Fruit fly (Drosophila melanogaster) whole organism, embryonic: Measurements from ENCODE around the gene bbg.
A peak's percentile ranks its signal among the peaks of the same experiment; 100 is the strongest.

Experiments
- Ada2b ChIP-seq: fragments of 200-800 bp; sonication (Bioruptor generic); IDR thresholded peaks from 2 replicates; pipeline ENCODE4 v1.3.6; 2022; ENCODE audit warnings: missing biosample characterization, missing genetic modification characterization
- Asciz ChIP-seq: fragments of 200-800 bp; sonication (Bioruptor generic); optimal IDR thresholded peaks from 2 replicates; lab custom pipeline; 2017; ENCODE audit warnings: missing biosample characterization, mild to moderate bottlenecking, missing genetic modification characterization, missing genetic modification reagents
- CG10366 ChIP-seq: fragments of 200-800 bp; sonication (Bioruptor generic); IDR thresholded peaks from 2 replicates; pipeline ENCODE4 v1.3.6; 2022; ENCODE audit warnings: missing biosample characterization, missing genetic modification characterization
- CG11398 ChIP-seq: fragments of 200-800 bp; sonication (Bioruptor generic); optimal IDR thresholded peaks from 2 replicates; lab custom pipeline; 2016; ENCODE audit warnings: missing biosample characterization, missing genetic modification characterization
- CG12236 ChIP-seq: fragments of 200-800 bp; sonication (Bioruptor generic); optimal IDR thresholded peaks from 2 replicates; lab custom pipeline; 2016; ENCODE audit warnings: missing biosample characterization, missing genetic modification characterization
- CG14441 ChIP-seq: fragments of 200-800 bp; sonication (Bioruptor generic); IDR thresholded peaks from 2 replicates; pipeline ENCODE4 v1.3.6; 2022; ENCODE audit warnings: missing biosample characterization, missing genetic modification characterization
- CG1602 ChIP-seq: fragments of 200-800 bp; sonication (Bioruptor generic); optimal IDR thresholded peaks from 3 replicates; lab custom pipeline; 2016; ENCODE audit warnings: missing biosample characterization, missing genetic modification characterization
- CG18599 ChIP-seq: fragments of 200-800 bp; sonication (Bioruptor generic); optimal IDR thresholded peaks from 3 replicates; lab custom pipeline; 2017; ENCODE audit warnings: missing biosample characterization, missing genetic modification characterization, mild to moderate bottlenecking, moderate library complexity, missing genetic modification reagents
- CG2875 ChIP-seq: fragments of 200-800 bp; sonication (Bioruptor generic); optimal IDR thresholded peaks from 2 replicates; lab custom pipeline; 2017; ENCODE audit warnings: missing biosample characterization, mild to moderate bottlenecking, missing genetic modification characterization, missing genetic modification reagents
- CG3065 ChIP-seq: fragments of 200-800 bp; sonication (Bioruptor generic); optimal IDR thresholded peaks from 2 replicates; lab custom pipeline; 2016; ENCODE audit warnings: missing biosample characterization, missing genetic modification characterization
- CG31441 ChIP-seq: fragments of 200-800 bp; sonication (Bioruptor generic); IDR thresholded peaks from 2 replicates; pipeline ENCODE4 v1.3.6; 2022; ENCODE audit warnings: missing biosample characterization, missing genetic modification characterization
- CG3726 ChIP-seq: fragments of 200-800 bp; sonication (Bioruptor generic); IDR thresholded peaks from 3 replicates; pipeline ENCODE4, ENCODE4 v1.3.6; 2022; ENCODE audit warnings: missing biosample characterization, missing genetic modification characterization
- CG4282 ChIP-seq: fragments of 200-800 bp; sonication (Bioruptor generic); optimal IDR thresholded peaks from 2 replicates; lab custom pipeline; 2016; ENCODE audit warnings: missing biosample characterization, missing genetic modification characterization
- CG4854 ChIP-seq: fragments of 200-800 bp; sonication (Bioruptor generic); optimal IDR thresholded peaks from 2 replicates; lab custom pipeline; 2016; ENCODE audit warnings: missing biosample characterization, missing genetic modification characterization, inconsistent platforms
- CG6854 ChIP-seq: fragments of 200-800 bp; sonication (Bioruptor generic); optimal IDR thresholded peaks from 3 replicates; lab custom pipeline; 2017; ENCODE audit warnings: missing biosample characterization, mild to moderate bottlenecking, missing genetic modification characterization
- CG8359 ChIP-seq: fragments of 200-800 bp; sonication (Bioruptor generic); optimal IDR thresholded peaks from 2 replicates; lab custom pipeline; 2017; ENCODE audit warnings: missing biosample characterization, mild to moderate bottlenecking, missing genetic modification characterization, borderline replicate concordance
- CG8944 ChIP-seq: fragments of 200-800 bp; sonication (Bioruptor generic); optimal IDR thresholded peaks from 3 replicates; lab custom pipeline; 2016; ENCODE audit warnings: missing biosample characterization, missing genetic modification characterization
- Camta ChIP-seq: fragments of 200-800 bp; sonication (Bioruptor generic); optimal IDR thresholded peaks from 2 replicates; lab custom pipeline; 2016; ENCODE audit warnings: missing biosample characterization, missing genetic modification characterization
- Dfd ChIP-seq, 2 experiments: fragments of >200 bp; optimal IDR thresholded peaks; 2 replicates each; lab custom pipeline; 2017; ENCODE audit warnings: missing biosample characterization in 2 of 2, missing genetic modification characterization in 2 of 2
- E2f1 ChIP-seq: fragments of 200-800 bp; sonication (Bioruptor generic); IDR thresholded peaks from 2 replicates; pipeline ENCODE4 v1.3.6; 2022; ENCODE audit warnings: missing biosample characterization, missing genetic modification characterization
- Gsc ChIP-seq: fragments of 200-800 bp; sonication (Bioruptor generic); IDR thresholded peaks from 2 replicates; pipeline ENCODE4 v1.3.6; 2022; ENCODE audit warnings: missing biosample characterization, missing genetic modification characterization
- HLHmδ ChIP-seq: fragments of 200-800 bp; sonication (Bioruptor generic); optimal IDR thresholded peaks from 2 replicates; lab custom pipeline; 2018; ENCODE audit warnings: missing biosample characterization, mild to moderate bottlenecking, missing genetic modification characterization, moderate library complexity
- Hey ChIP-seq: fragments of 200-800 bp; sonication (Bioruptor generic); optimal IDR thresholded peaks from 3 replicates; lab custom pipeline; 2018; ENCODE audit warnings: missing biosample characterization, mild to moderate bottlenecking, missing genetic modification characterization
- MBD-R2 ChIP-seq: fragments of 200-800 bp; sonication (Bioruptor generic); IDR thresholded peaks from 2 replicates; pipeline ENCODE4 v1.3.6; 2022; ENCODE audit warnings: missing biosample characterization, missing genetic modification characterization
- Meics ChIP-seq: fragments of 200-800 bp; sonication (Bioruptor generic); optimal IDR thresholded peaks from 2 replicates; lab custom pipeline; 2017; ENCODE audit warnings: missing biosample characterization, mild to moderate bottlenecking, missing genetic modification characterization
- Mes4 ChIP-seq: fragments of 200-800 bp; sonication (Bioruptor generic); optimal IDR thresholded peaks from 2 replicates; lab custom pipeline; 2016; ENCODE audit warnings: missing biosample characterization, missing genetic modification characterization
- NFAT ChIP-seq: fragments of 200-800 bp; sonication (Bioruptor generic); IDR thresholded peaks from 2 replicates; pipeline ENCODE4 v1.3.6; 2022; ENCODE audit warnings: missing biosample characterization, missing genetic modification characterization
- Poxn ChIP-seq: fragments of 200-800 bp; sonication (Bioruptor generic); IDR thresholded peaks from 2 replicates; pipeline ENCODE4 v1.3.6; 2022; ENCODE audit warnings: missing biosample characterization, missing genetic modification characterization
- Scr ChIP-seq: fragments of 200-800 bp; sonication (Bioruptor generic); IDR thresholded peaks from 2 replicates; pipeline ENCODE4 v1.3.6; 2022; ENCODE audit warnings: missing biosample characterization, missing genetic modification characterization; ENCODE audit not compliant: partially characterized antibody
- TFAM ChIP-seq: fragments of 200-800 bp; sonication (Bioruptor generic); optimal IDR thresholded peaks from 2 replicates; lab custom pipeline; 2017; ENCODE audit warnings: missing biosample characterization, missing genetic modification characterization, inconsistent platforms
- Xbp1 ChIP-seq: fragments of 200-800 bp; sonication (Bioruptor generic); optimal IDR thresholded peaks from 3 replicates; lab custom pipeline; 2016; ENCODE audit warnings: missing biosample characterization, mild to moderate bottlenecking, missing genetic modification characterization
- aop ChIP-seq: fragments of 200-800 bp; sonication (Bioruptor generic); IDR thresholded peaks from 2 replicates; pipeline ENCODE4 v1.3.6; 2022; ENCODE audit warnings: missing biosample characterization, missing genetic modification characterization
- bab2 ChIP-seq: fragments of 200-800 bp; sonication (Bioruptor generic); optimal IDR thresholded peaks from 2 replicates; lab custom pipeline; 2016; ENCODE audit warnings: missing biosample characterization, missing genetic modification characterization
- bbx ChIP-seq: fragments of 200-800 bp; sonication (Bioruptor generic); IDR thresholded peaks from 2 replicates; pipeline ENCODE4 v1.3.6; 2022; ENCODE audit warnings: missing biosample characterization, missing genetic modification characterization; ENCODE audit not compliant: partially characterized antibody
- cas ChIP-seq: fragments of 200-800 bp; sonication (Bioruptor generic); IDR thresholded peaks from 2 replicates; pipeline ENCODE4 v1.3.6; 2022; ENCODE audit warnings: missing biosample characterization, missing genetic modification characterization
- dan ChIP-seq: fragments of 200-800 bp; sonication (Bioruptor generic); IDR thresholded peaks from 2 replicates; pipeline ENCODE4 v1.3.6; 2022; ENCODE audit warnings: missing biosample characterization, missing genetic modification characterization
- disco-r ChIP-seq: fragments of 200-800 bp; sonication (Bioruptor generic); optimal IDR thresholded peaks from 2 replicates; lab custom pipeline; 2016; ENCODE audit warnings: missing biosample characterization, missing genetic modification characterization
- en ChIP-seq: fragments of 200-800 bp; sonication (Bioruptor generic); optimal IDR thresholded peaks from 2 replicates; lab custom pipeline; 2016; ENCODE audit warnings: missing biosample characterization, missing genetic modification characterization
- esg ChIP-seq: fragments of 200-800 bp; sonication (Bioruptor generic); conservative IDR thresholded peaks from 2 replicates; pipeline ENCODE4 v1.3.6; 2022; ENCODE audit warnings: missing biosample characterization, missing genetic modification characterization
- fd3F ChIP-seq: fragments of 200-800 bp; sonication (Bioruptor generic); optimal IDR thresholded peaks from 2 replicates; lab custom pipeline; 2018; ENCODE audit warnings: missing biosample characterization, mild to moderate bottlenecking, missing genetic modification characterization, moderate library complexity
- lmd ChIP-seq: fragments of 200-800 bp; sonication (Bioruptor generic); IDR thresholded peaks from 2 replicates; pipeline ENCODE4 v1.3.6; 2022; ENCODE audit warnings: missing biosample characterization, missing genetic modification characterization
- mld ChIP-seq: fragments of 200-800 bp; sonication (Bioruptor generic); IDR thresholded peaks from 3 replicates; pipeline ENCODE4 v1.3.6; 2022; ENCODE audit warnings: missing biosample characterization, missing genetic modification characterization; ENCODE audit not compliant: partially characterized antibody
- nmo ChIP-seq: fragments of 200-800 bp; sonication (Bioruptor generic); optimal IDR thresholded peaks from 2 replicates; lab custom pipeline; 2018; ENCODE audit warnings: missing biosample characterization, mild to moderate bottlenecking, missing genetic modification characterization, moderate library complexity
- pb ChIP-seq: fragments of 200-800 bp; sonication (Bioruptor generic); optimal IDR thresholded peaks from 3 replicates; lab custom pipeline; 2016; ENCODE audit warnings: missing biosample characterization, missing genetic modification characterization
- pfk ChIP-seq: fragments of 200-800 bp; sonication (Bioruptor generic); optimal IDR thresholded peaks from 2 replicates; lab custom pipeline; 2018; ENCODE audit warnings: missing biosample characterization, mild to moderate bottlenecking, missing genetic modification characterization, moderate library complexity
- pita ChIP-seq: fragments of 200-800 bp; sonication (Bioruptor generic); optimal IDR thresholded peaks from 2 replicates; lab custom pipeline; 2017; ENCODE audit warnings: missing biosample characterization, mild to moderate bottlenecking, missing genetic modification characterization
- pnt ChIP-seq: fragments of 200-800 bp; sonication (Bioruptor generic); optimal IDR thresholded peaks from 3 replicates; lab custom pipeline; 2016; ENCODE audit warnings: missing biosample characterization, missing genetic modification characterization
- ranshi ChIP-seq: fragments of 200-800 bp; sonication (Bioruptor generic); IDR thresholded peaks from 2 replicates; pipeline ENCODE4 v1.3.6; 2022; ENCODE audit warnings: missing biosample characterization, missing genetic modification characterization
- schlank ChIP-seq: fragments of 200-800 bp; sonication (Bioruptor generic); optimal IDR thresholded peaks from 2 replicates; lab custom pipeline; 2018; ENCODE audit warnings: missing biosample characterization, mild to moderate bottlenecking, missing genetic modification characterization
- sna ChIP-seq: fragments of 200-800 bp; sonication (Bioruptor generic); IDR thresholded peaks from 2 replicates; pipeline ENCODE4 v1.3.6; 2022; ENCODE audit warnings: missing biosample characterization, missing genetic modification characterization; ENCODE audit not compliant: partially characterized antibody
- unc-4 ChIP-seq: fragments of 200-800 bp; sonication (Bioruptor generic); IDR thresholded peaks from 2 replicates; pipeline ENCODE4 v1.3.6; 2022; ENCODE audit warnings: missing biosample characterization, missing genetic modification characterization; ENCODE audit not compliant: partially characterized antibody
- usp ChIP-seq: fragments of >200 bp; optimal IDR thresholded peaks from 2 replicates; lab custom pipeline; 2017; ENCODE audit warnings: missing biosample characterization, missing genetic modification characterization

Gene bbg

dm6 chr3L:14366124-14366523 lies 170.0 kb downstream of the bbg start (continued):
- TF ChIP-seq ranshi (GFP tag; lab: Robert Waterston, UW) (0 out of 2 replicates have a peak, but pooled peaks have one; percentile 31), mld (GFP tag; lab: Robert Waterston, UW) (no peak), Camta (no peak), unc-4 (GFP tag; lab: Robert Waterston, UW) (no peak), pnt (GFP tag; lab: Kevin White, UChicago) (no peak), Asciz (GFP tag; lab: Kevin White, UChicago) (peak; percentile 91), usp (no peak), fd3F (GFP tag; lab: Kevin White, UChicago) (no peak), schlank (tag; lab: Kevin White, UChicago) (no peak), dan (GFP tag; lab: Robert Waterston, UW) (no peak), pfk (GFP tag; lab: Kevin White, UChicago) (no peak), Ada2b (no peak), CG1602 (GFP tag; lab: Kevin White, UChicago) (peak; percentile 17), CG8359 (peak; percentile 72), esg (no peak), bab2 (GFP tag; lab: Kevin White, UChicago) (no peak), Mes4 (GFP tag; lab: Kevin White, UChicago) (peak; percentile 39), CG8944 (GFP tag; lab: Kevin White, UChicago) (no peak), Meics (GFP tag; lab: Kevin White, UChicago) (peak; percentile 27), CG4282 (no peak), NFAT (GFP tag; lab: Robert Waterston, UW) (no peak), disco-r (GFP tag; lab: Kevin White, UChicago) (no peak), CG12236 (peak; percentile 48), aop (GFP tag; lab: Robert Waterston, UW) (no peak), CG2875 (GFP tag; lab: Kevin White, UChicago) (peak; percentile 83), E2f1 (GFP tag; lab: Robert Waterston, UW) (peak; percentile 13; the same call in 1 of the 2 replicates), lmd (GFP tag; lab: Robert Waterston, UW) (no peak), Xbp1 (GFP tag; lab: Kevin White, UChicago) (no peak), Scr (no peak), pita (GFP tag; lab: Kevin White, UChicago) (no peak), Dfd (GFP tag; optimal IDR thresholded peaks at IDR 0.05; lab: Kevin White, UChicago) (no peak), CG4854 (GFP tag; lab: Kevin White, UChicago) (no peak), en (peak; percentile 23), CG3726 (no peak), HLHmδ (GFP tag; lab: Kevin White, UChicago) (peak; percentile 10), MBD-R2 (GFP tag; lab: Robert Waterston, UW) (no peak), cas (GFP tag; lab: Robert Waterston, UW) (no peak), CG11398 (GFP tag; lab: Kevin White, UChicago) (peak; percentile 11), Poxn (GFP tag; lab: Robert Waterston, UW) (no peak), pb (GFP tag; lab: Kevin White, UChicago) (peak; percentile 29), CG10366 (GFP tag; lab: Robert Waterston, UW) (peak; percentile 16; the same call in 1 of the 2 replicates), CG3065 (GFP tag; lab: Kevin White, UChicago) (no peak), Gsc (GFP tag; lab: Robert Waterston, UW) (no peak), Hey (peak; percentile 49), CG18599 (GFP tag; lab: Kevin White, UChicago) (peak; percentile 43), bbx (GFP tag; lab: Robert Waterston, UW) (no peak), TFAM (GFP tag; lab: Kevin White, UChicago) (no peak), nmo (GFP tag; lab: Kevin White, UChicago) (peak; percentile 16), CG6854 (peak; percentile 2), CG14441 (GFP tag; lab: Robert Waterston, UW) (peak; percentile 50; the same call in 1 of the 2 replicates), sna (GFP tag; lab: Robert Waterston, UW) (no peak), CG31441 (peak; percentile 79)
